Worm (Caenorhabditis elegans): ENCODE results near the gene Y46G5A.29.

- no peak for TF ChIP-seq mes-4 (tag; optimal IDR thresholded peaks at IDR 0.05)
- TF ChIP-seq snpc-4 (GFP tag; optimal IDR thresholded peaks at IDR 0.05), result no peak
- no peak for TF ChIP-seq snpc-4 (tag; optimal IDR thresholded peaks at IDR 0.05)
- TF ChIP-seq unc-130 (GFP tag; optimal IDR thresholded peaks at IDR 0.05), result no peak
- TF ChIP-seq unc-62 (GFP tag; optimal IDR thresholded peaks at IDR 0.05), result no peak
- TF ChIP-seq him-1 (tag; optimal IDR thresholded peaks at IDR 0.05), result no peak
Observed at ce11 chrII:12816412-12817146, 39.4 kb upstream of the Y46G5A.29 start, which contains the start of gene acl-7.

Data from whole organism, young adult.